Worm (Caenorhabditis elegans): ENCODE data around the gene T05A8.1.
"Not testable (repeated sequence)": the region's sequence is repeated elsewhere in the genome, so short reads cannot be mapped to it uniquely, and the experiment has no call there.

T05A8.1 gene

ce11 chrII:2695079-2695478, 14.8 kb downstream of the T05A8.1 start:
- TF ChIP-seq hlh-12 (tag; optimal IDR thresholded peaks at IDR 0.05) (no peak), F23B12.7 (tag; optimal IDR thresholded peaks at IDR 0.05; ENCODE audit: insufficient read depth) (no peak), F33H1.4 (GFP tag; IDR thresholded peaks at IDR 0.05) (no peak), mcd-1 (GFP tag; IDR thresholded peaks at IDR 0.05) (no peak), tbp1 (GFP tag; optimal IDR thresholded peaks at IDR 0.05) (no peak)

ce11 chrII:2692476-2692875, 17.4 kb downstream of the T05A8.1 start, which contains the start of gene set-11:
Gene set-11, minus strand, starts transcription at chrII:2692576.
- TF ChIP-seq ets-4 (GFP tag; optimal IDR thresholded peaks at IDR 0.05) (no peak), repo-1 (tag; optimal IDR thresholded peaks at IDR 0.05) (no peak)

ce11 chrII:2690080-2690479, 19.8 kb downstream of the T05A8.1 start, which contains the start of gene nspf-3:
Gene nspf-3, minus strand, starts transcription at chrII:2690180.
- no peak for TF ChIP-seq fkh-3 (tag; optimal IDR thresholded peaks at IDR 0.05)
- no peak for TF ChIP-seq die-1 (tag; optimal IDR thresholded peaks at IDR 0.05)
- TF ChIP-seq snpc-4 (GFP tag; optimal IDR thresholded peaks at IDR 0.05): no peak
- TF ChIP-seq snpc-4 (tag; optimal IDR thresholded peaks at IDR 0.05): no peak
- no peak for TF ChIP-seq efl-1 (GFP tag; optimal IDR thresholded peaks at IDR 0.05)
- TF ChIP-seq F33H1.4 (GFP tag; IDR thresholded peaks at IDR 0.05): no peak
- no peak for TF ChIP-seq zim-3 (tag; optimal IDR thresholded peaks at IDR 0.05)
- no peak for TF ChIP-seq F39B2.1 (GFP tag; IDR thresholded peaks at IDR 0.05)
- TF ChIP-seq dpl-1 (GFP tag; optimal IDR thresholded peaks at IDR 0.05): no peak
- TF ChIP-seq hrde-1 (tag; optimal IDR thresholded peaks at IDR 0.05; ENCODE audit: borderline replicate concordance): no peak
- TF ChIP-seq xnd-1 (tag; optimal IDR thresholded peaks at IDR 0.05): no peak
- no peak for TF ChIP-seq tlf-1 (GFP tag; optimal IDR thresholded peaks at IDR 0.05)
- no peak for TF ChIP-seq C06A6.2 (GFP tag; conservative IDR thresholded peaks at IDR 0.05)
- no peak for TF ChIP-seq egrh-3 (GFP tag; IDR thresholded peaks at IDR 0.05)
- TF ChIP-seq ztf-18 (tag; optimal IDR thresholded peaks at IDR 0.05): no peak
- no peak for TF ChIP-seq nhr-179 (tag; optimal IDR thresholded peaks at IDR 0.05)
- no peak for TF ChIP-seq madf-10 (tag; optimal IDR thresholded peaks at IDR 0.05)

ce11 chrII:2688616-2689015, 21.2 kb downstream of the T05A8.1 start, which contains the start of gene nspf-2:
Gene nspf-2, plus strand, starts transcription at chrII:2688916.
- not testable (repeated sequence) for TF ChIP-seq ets-4 (GFP tag; optimal IDR thresholded peaks at IDR 0.05); ztf-25 (GFP tag; IDR thresholded peaks at IDR 0.05); somi-1 (GFP tag; optimal IDR thresholded peaks at IDR 0.05)

ce11 chrII:2686985-2687675, 22.7 kb downstream of the T05A8.1 start, which contains the start of the genes sup-9 and nspf-1:
Gene sup-9, minus strand, starts transcription at chrII:2687027.
Gene nspf-1, plus strand, starts transcription at chrII:2687625.
- TF ChIP-seq K12H6.12 (tag; optimal IDR thresholded peaks at IDR 0.05): no peak
- TF ChIP-seq bed-1 (GFP tag; IDR thresholded peaks at IDR 0.05): no peak
- TF ChIP-seq F55B11.4 (tag; optimal IDR thresholded peaks at IDR 0.05; ENCODE audit: borderline replicate concordance, insufficient read depth): no peak
- no peak for TF ChIP-seq hmg-1.2 (GFP tag; IDR thresholded peaks at IDR 0.05)
- TF ChIP-seq die-1 (tag; optimal IDR thresholded peaks at IDR 0.05): no peak
- no peak for TF ChIP-seq mxl-1 (tag; optimal IDR thresholded peaks at IDR 0.05)
- no peak for TF ChIP-seq F23B12.7 (tag; optimal IDR thresholded peaks at IDR 0.05; ENCODE audit: insufficient read depth)
- TF ChIP-seq tlf-1 (GFP tag; optimal IDR thresholded peaks at IDR 0.05): no peak
